Fruit fly (Drosophila melanogaster) whole organism: ENCODE measurements around the gene NTPase.

Source experiments
- Dll ChIP-seq: fragments of >200 bp; optimal IDR thresholded peaks from 2 replicates; lab custom pipeline; 2017
- EcR ChIP-seq, 2 experiments: fragments of >200 bp; optimal IDR thresholded peaks; 2 replicates each; lab custom pipeline; 2017; ENCODE audit warnings: missing biosample characterization in 2 of 2, missing genetic modification characterization in 2 of 2, missing genetic modification reagents in 2 of 2
- psq ChIP-seq: fragments of >200 bp; optimal IDR thresholded peaks from 2 replicates; lab custom pipeline; 2017
- usp ChIP-seq: fragments of >200 bp; optimal IDR thresholded peaks from 2 replicates; lab custom pipeline; 2017; ENCODE audit warnings: missing biosample characterization, missing genetic modification characterization, mixed read lengths

DNA sequence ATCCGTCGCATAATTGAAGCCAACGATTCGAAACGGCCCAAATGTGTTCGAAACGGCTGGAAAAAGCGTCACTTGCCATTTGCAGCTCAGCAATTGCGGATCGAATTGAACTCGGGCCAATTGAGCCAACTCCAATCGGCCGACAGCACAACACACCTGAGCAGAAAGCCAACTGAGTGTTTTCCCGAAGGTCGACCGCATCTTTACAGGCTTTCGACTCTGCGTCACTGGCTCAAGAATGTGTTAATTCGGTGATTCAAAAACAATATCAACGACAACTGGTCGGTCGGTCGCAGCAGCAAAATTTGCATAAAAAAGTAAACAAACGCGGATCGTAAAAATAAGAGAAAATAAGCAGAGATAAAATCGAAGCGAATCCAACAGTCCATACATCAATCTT lies 45.3 kb downstream of the NTPase start:
- no peak for TF ChIP-seq psq (lab: Kevin White, UChicago)
- no peak for TF ChIP-seq Dll (lab: Kevin White, UChicago)
- no peak for TF ChIP-seq EcR (GFP tag; optimal IDR thresholded peaks at IDR 0.05; lab: Kevin White, UChicago)
- no peak for TF ChIP-seq usp (GFP tag; lab: Kevin White, UChicago)
